Worm (Caenorhabditis elegans) whole organism, midembryonic: ENCODE data around the gene F59A6.3.

Source experiments
- T22C8.4 ChIP-seq: fragments of 200-800 bp; sonication (Bioruptor generic); IDR thresholded peaks from 2 replicates; pipeline ENCODE4 v1.3.6; 2022; ENCODE audit warnings: missing genetic modification characterization, missing compliant biosample characterization
- cog-1 ChIP-seq: sonication (generic microtip); optimal IDR thresholded peaks from 2 replicates; lab custom pipeline; 2016; ENCODE audit warnings: missing genetic modification characterization, missing compliant biosample characterization
- flt-1 ChIP-seq: fragments of 200-800 bp; sonication (Bioruptor generic); IDR thresholded peaks from 2 replicates; pipeline ENCODE4 v1.3.6; 2022; ENCODE audit warnings: missing genetic modification characterization, missing compliant biosample characterization
- klf-2 ChIP-seq: fragments of 200-800 bp; sonication (Bioruptor generic); conservative IDR thresholded peaks from 2 replicates; pipeline ENCODE4 v1.3.6; 2022; ENCODE audit warnings: missing genetic modification reagents, missing genetic modification characterization, missing compliant biosample characterization
- med-1 ChIP-seq: sonication (generic microtip); optimal IDR thresholded peaks from 2 replicates; lab custom pipeline; 2017; ENCODE audit warnings: missing genetic modification characterization, mild to moderate bottlenecking, missing compliant biosample characterization, antibody characterized with exemption, missing genetic modification reagents; ENCODE audit not compliant: insufficient read depth
- ref-1 ChIP-seq: fragments of 200-800 bp; sonication (Bioruptor generic); conservative IDR thresholded peaks from 2 replicates; pipeline ENCODE4 v1.3.6; 2022; ENCODE audit warnings: missing genetic modification reagents, missing genetic modification characterization, missing compliant biosample characterization
- tab-1 ChIP-seq: fragments of 200-800 bp; sonication (Bioruptor generic); IDR thresholded peaks from 2 replicates; pipeline ENCODE4 v1.3.6; 2022; ENCODE audit warnings: missing genetic modification characterization, missing compliant biosample characterization
- ztf-23 ChIP-seq: fragments of 200-800 bp; sonication (Bioruptor generic); IDR thresholded peaks from 2 replicates; pipeline ENCODE4 v1.3.6; 2022; ENCODE audit warnings: missing genetic modification reagents, missing genetic modification characterization, missing compliant biosample characterization
- ztf-29 ChIP-seq: fragments of 200-800 bp; sonication (Bioruptor generic); IDR thresholded peaks from 2 replicates; pipeline ENCODE4 v1.3.6; 2022; ENCODE audit warnings: missing genetic modification reagents, missing genetic modification characterization, missing compliant biosample characterization

ce11 chrII:5056254-5056653, 48.1 kb downstream of the F59A6.3 start:
- TF ChIP-seq ztf-29 (GFP tag; lab: Robert Waterston, UW) = no peak
- no peak for TF ChIP-seq ztf-23 (GFP tag; lab: Robert Waterston, UW)
- TF ChIP-seq tab-1 = no peak
- TF ChIP-seq flt-1 (GFP tag; lab: Robert Waterston, UW) = no peak
- no peak for TF ChIP-seq klf-2 (GFP tag; lab: Robert Waterston, UW)
- no peak for TF ChIP-seq T22C8.4 (GFP tag; lab: Robert Waterston, UW)
- TF ChIP-seq ref-1 (GFP tag; lab: Robert Waterston, UW) = no peak
- TF ChIP-seq cog-1 = no peak
- TF ChIP-seq med-1 (GFP tag; lab: Kevin White, UChicago) = no peak
